Fruit fly (Drosophila melanogaster): ENCODE results near the gene CG43367.

CG43367 gene

DNA sequence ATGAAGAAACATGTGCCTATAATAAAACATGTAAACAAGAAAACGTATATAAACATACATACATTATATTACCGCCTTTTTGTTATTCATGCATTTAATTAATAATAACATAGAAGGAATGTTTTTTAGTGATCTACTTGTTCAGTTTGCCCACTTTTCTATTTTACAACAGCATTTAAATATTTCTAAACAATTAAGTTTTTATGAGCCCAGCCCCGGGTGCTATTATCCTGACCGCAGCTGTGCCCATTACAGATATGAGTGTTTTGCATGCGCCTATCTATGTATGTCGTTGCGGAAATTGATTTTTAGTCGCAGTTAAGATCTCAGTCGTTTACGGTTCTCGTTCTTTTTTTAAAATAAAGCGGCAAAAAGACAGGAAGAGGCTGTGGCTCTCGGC lies 71.2 kb downstream of the CG43367 start:
- no peak for TF ChIP-seq tj (GFP tag; optimal IDR thresholded peaks at IDR 0.05)
- no peak for TF ChIP-seq CG7045 (GFP tag; optimal IDR thresholded peaks at IDR 0.05)
- no peak for TF ChIP-seq Crg-1 (GFP tag; optimal IDR thresholded peaks at IDR 0.05)
- no peak for TF ChIP-seq kay (GFP tag; ENCODE audit: borderline replicate concordance)
- TF ChIP-seq bab1 (GFP tag; optimal IDR thresholded peaks at IDR 0.05) = no peak
- no peak for TF ChIP-seq CG7101 (tag; optimal IDR thresholded peaks at IDR 0.05)
- no peak for TF ChIP-seq CG12768 (GFP tag; optimal IDR thresholded peaks at IDR 0.05)
- TF ChIP-seq Clk (GFP tag; optimal IDR thresholded peaks at IDR 0.05) = no peak

DNA sequence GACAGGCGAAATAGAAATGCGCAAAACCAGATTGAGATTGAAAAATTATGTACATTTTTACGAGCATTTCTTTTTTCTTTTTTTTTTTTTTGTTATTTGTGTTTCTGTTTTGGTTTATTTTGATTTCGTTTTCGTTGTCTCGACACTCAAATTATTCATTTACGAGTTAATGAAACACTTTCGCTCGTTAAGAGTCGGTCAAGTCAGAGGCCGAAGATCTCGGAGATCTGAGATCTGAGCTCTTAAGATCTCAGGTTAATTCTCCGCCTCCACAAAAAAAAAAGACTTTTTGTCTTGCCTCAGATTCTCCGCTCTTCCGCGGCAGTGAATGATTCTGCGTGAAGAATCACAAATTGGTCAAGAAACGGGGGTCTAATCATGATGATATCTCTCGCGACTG lies 72.0 kb downstream of the CG43367 start:
- TF ChIP-seq cnc (optimal IDR thresholded peaks at IDR 0.05) (no peak), CG11617 (GFP tag; optimal IDR thresholded peaks at IDR 0.05) (no peak), CG7045 (GFP tag; optimal IDR thresholded peaks at IDR 0.05) (no peak), tj (GFP tag; optimal IDR thresholded peaks at IDR 0.05) (no peak), CG12768 (GFP tag; optimal IDR thresholded peaks at IDR 0.05) (no peak)

- no peak for TF ChIP-seq Clk (GFP tag; optimal IDR thresholded peaks at IDR 0.05)
- no peak for TF ChIP-seq kay (GFP tag; ENCODE audit: borderline replicate concordance)
- TF ChIP-seq Mnt (GFP tag; optimal IDR thresholded peaks at IDR 0.05) = no peak
- no peak for TF ChIP-seq CG11617 (GFP tag; optimal IDR thresholded peaks at IDR 0.05)
- no peak for TF ChIP-seq Crg-1 (GFP tag; optimal IDR thresholded peaks at IDR 0.05)
- no peak for TF ChIP-seq tj (GFP tag; optimal IDR thresholded peaks at IDR 0.05)
- no peak for TF ChIP-seq cnc (optimal IDR thresholded peaks at IDR 0.05)
- no peak for TF ChIP-seq cic (GFP tag; optimal IDR thresholded peaks at IDR 0.05)
- TF ChIP-seq ovo (GFP tag; optimal IDR thresholded peaks at IDR 0.05) = no peak
These were observed 73.6 kb downstream of the CG43367 start, which contains the start of gene CG33764 for dm6 chr3L:4267403-4267802. Gene CG33764, minus strand, starts transcription at chr3L:4267503.

dm6 chr3L:4269208-4269607 lies 75.4 kb downstream of the CG43367 start:
- no peak for TF ChIP-seq cic (GFP tag; optimal IDR thresholded peaks at IDR 0.05)
- no peak for TF ChIP-seq Hr96 (GFP tag; optimal IDR thresholded peaks at IDR 0.05)
- TF ChIP-seq CG7101 (tag; optimal IDR thresholded peaks at IDR 0.05) = no peak
- no peak for TF ChIP-seq CG7045 (GFP tag; optimal IDR thresholded peaks at IDR 0.05)
- TF ChIP-seq CG33017 (tag; optimal IDR thresholded peaks at IDR 0.05) = no peak
- no peak for TF ChIP-seq Mnt (GFP tag; optimal IDR thresholded peaks at IDR 0.05)
- no peak for TF ChIP-seq CG12768 (GFP tag; optimal IDR thresholded peaks at IDR 0.05)
- TF ChIP-seq Clk (GFP tag; optimal IDR thresholded peaks at IDR 0.05) = no peak
- no peak for TF ChIP-seq CG14711 (tag; optimal IDR thresholded peaks at IDR 0.05)
- no peak for TF ChIP-seq cnc (optimal IDR thresholded peaks at IDR 0.05)
- TF ChIP-seq tj (GFP tag; optimal IDR thresholded peaks at IDR 0.05) = no peak
- TF ChIP-seq bab1 (GFP tag; optimal IDR thresholded peaks at IDR 0.05) = no peak
- TF ChIP-seq ovo (GFP tag; optimal IDR thresholded peaks at IDR 0.05) = no peak
- no peak for TF ChIP-seq kay (GFP tag; ENCODE audit: borderline replicate concordance)

- TF ChIP-seq CG1620 (GFP tag; optimal IDR thresholded peaks at IDR 0.05) (no peak), toe (GFP tag; optimal IDR thresholded peaks at IDR 0.05) (no peak), pad (GFP tag; optimal IDR thresholded peaks at IDR 0.05) (no peak), CG7101 (tag; optimal IDR thresholded peaks at IDR 0.05) (no peak), CG14711 (tag; optimal IDR thresholded peaks at IDR 0.05) (no peak), kay (GFP tag; ENCODE audit: borderline replicate concordance) (no peak)
These were observed 76.1 kb downstream of the CG43367 start for dm6 chr3L:4269920-4270319.

- TF ChIP-seq Clk (GFP tag; optimal IDR thresholded peaks at IDR 0.05) (no peak), ovo (GFP tag; optimal IDR thresholded peaks at IDR 0.05) (no peak), cnc (optimal IDR thresholded peaks at IDR 0.05) (no peak), Mnt (GFP tag; optimal IDR thresholded peaks at IDR 0.05) (no peak), toe (GFP tag; optimal IDR thresholded peaks at IDR 0.05) (no peak), Hr96 (GFP tag; optimal IDR thresholded peaks at IDR 0.05) (no peak), CG11617 (GFP tag; optimal IDR thresholded peaks at IDR 0.05) (no peak), Crg-1 (GFP tag; optimal IDR thresholded peaks at IDR 0.05) (no peak), CG12768 (GFP tag; optimal IDR thresholded peaks at IDR 0.05) (no peak)
These were observed 77.4 kb downstream of the CG43367 start for dm6 chr3L:4270949-4271827.

DNA sequence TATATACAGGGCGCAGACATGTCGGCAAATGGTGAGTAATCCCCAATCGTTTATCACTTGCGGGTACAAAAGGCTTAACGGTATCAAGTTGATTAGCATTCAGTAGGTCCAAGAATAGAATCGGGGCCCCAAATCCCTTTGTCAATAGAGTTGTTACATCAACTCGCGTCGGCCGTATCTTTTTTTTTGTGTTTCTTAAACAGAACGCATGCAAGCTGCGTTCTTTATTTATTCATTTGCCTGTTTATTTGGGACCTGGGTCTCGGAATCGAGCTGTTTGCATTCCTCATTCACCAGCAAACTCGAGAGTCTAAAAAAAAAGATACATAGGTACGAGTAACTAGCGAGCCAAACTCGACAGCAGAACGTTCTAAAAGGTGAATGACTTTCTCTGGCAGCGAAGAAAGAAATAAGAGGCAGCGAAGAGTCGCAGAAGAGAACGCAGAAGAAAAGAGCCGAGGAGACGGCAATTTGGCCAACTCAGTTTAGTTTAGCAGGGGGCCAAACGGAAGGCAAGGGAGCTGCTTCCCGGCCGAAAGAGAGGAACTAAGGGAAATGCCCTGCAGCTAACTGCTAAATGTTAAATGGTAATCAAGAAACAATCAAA lies 78.5 kb downstream of the CG43367 start:
- TF ChIP-seq cnc (optimal IDR thresholded peaks at IDR 0.05) (no peak), kay (GFP tag; ENCODE audit: borderline replicate concordance) (no peak), Mnt (GFP tag; optimal IDR thresholded peaks at IDR 0.05) (no peak), tj (GFP tag; optimal IDR thresholded peaks at IDR 0.05) (no peak), CG5204 (GFP tag; optimal IDR thresholded peaks at IDR 0.05) (no peak)
